Worm (Caenorhabditis elegans): ENCODE measurements around the gene C05D11.1.

Gene C05D11.1

DNA sequence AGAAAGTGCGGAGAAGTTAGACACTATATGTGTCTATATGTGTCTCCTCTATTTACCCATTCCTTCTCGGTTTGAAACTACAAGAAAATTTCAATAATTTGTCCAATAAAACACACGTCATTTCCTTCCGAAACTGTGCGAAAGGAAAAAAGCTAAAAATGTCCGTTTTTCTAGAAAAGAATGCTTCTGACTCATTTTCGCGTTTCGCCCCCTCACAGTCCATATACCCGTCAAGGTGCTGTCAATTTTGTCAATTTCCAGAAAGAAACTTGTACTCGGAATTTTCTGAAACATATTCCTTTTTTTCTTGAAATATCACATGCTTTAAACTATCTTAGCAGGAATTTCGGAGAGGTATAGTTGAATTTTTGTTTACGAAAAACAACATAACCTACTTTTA, 33.6 kb upstream of the C05D11.1 start:
- no peak for TF ChIP-seq lin-13 (GFP tag; optimal IDR thresholded peaks at IDR 0.05)
- no peak for TF ChIP-seq nhr-42 (GFP tag; IDR thresholded peaks at IDR 0.05)
- no peak for TF ChIP-seq spr-1 (tag; optimal IDR thresholded peaks at IDR 0.05)
- peak; percentile 67 for TF ChIP-seq dmd-6 (GFP tag; IDR thresholded peaks at IDR 0.05)
- no peak for TF ChIP-seq zip-11 (GFP tag; IDR thresholded peaks at IDR 0.05)
- no peak for TF ChIP-seq arid-1 (GFP tag; conservative IDR thresholded peaks at IDR 0.05)
- TF ChIP-seq zfp-3 (GFP tag; conservative IDR thresholded peaks at IDR 0.05) = no peak
- no peak for TF ChIP-seq nhr-6 (tag; optimal IDR thresholded peaks at IDR 0.05)
- no peak for TF ChIP-seq T26A8.4 (GFP tag; IDR thresholded peaks at IDR 0.05)
- no peak for TF ChIP-seq ces-1 (GFP tag; optimal IDR thresholded peaks at IDR 0.05)
- TF ChIP-seq aly-2 (tag; optimal IDR thresholded peaks at IDR 0.05) = no peak
- peak; percentile 34; the same call in 1 of the 2 replicates for TF ChIP-seq mdt-29 (GFP tag; IDR thresholded peaks at IDR 0.05)
- TF ChIP-seq snpc-4 (tag; optimal IDR thresholded peaks at IDR 0.05) = no peak
- no peak for TF ChIP-seq pha-4 (GFP tag; IDR thresholded peaks at IDR 0.05)
- no peak for TF ChIP-seq pha-4 (tag; optimal IDR thresholded peaks at IDR 0.05)
- peak in 1 of 2 experiments; percentile 83 for TF ChIP-seq unc-62 (GFP tag; optimal IDR thresholded peaks at IDR 0.05 in 1 of 2)
- TF ChIP-seq unc-62 (tag; optimal IDR thresholded peaks at IDR 0.05) = no peak
- TF ChIP-seq dmd-9 (GFP tag; IDR thresholded peaks at IDR 0.05) = no peak
- TF ChIP-seq daf-16 (GFP tag; optimal IDR thresholded peaks at IDR 0.05) = no peak
- TF ChIP-seq daf-16 (tag; optimal IDR thresholded peaks at IDR 0.05) = no peak
- peak; percentile 56 for TF ChIP-seq aha-1 (tag)

DNA sequence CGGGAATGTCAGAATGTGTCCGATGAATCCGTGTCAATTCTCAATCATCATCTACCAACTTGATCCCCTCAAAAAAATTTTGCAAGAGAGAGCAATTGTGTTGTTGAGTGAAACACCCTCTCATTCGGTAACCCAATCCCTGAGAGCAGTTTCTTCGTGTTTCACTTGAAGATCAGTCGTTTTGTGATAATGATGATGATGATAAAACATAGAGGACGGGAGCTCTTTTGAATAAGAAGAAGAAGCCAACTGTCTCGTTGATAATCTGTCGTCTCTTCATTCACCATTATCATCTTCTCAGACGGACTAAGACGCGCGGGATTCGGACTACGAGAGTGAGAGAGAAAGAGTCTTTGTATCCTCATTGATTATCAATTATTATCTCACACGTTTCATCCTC, 31.3 kb upstream of the C05D11.1 start:
- TF ChIP-seq pqm-1 (tag; optimal IDR thresholded peaks at IDR 0.05) = no peak
- TF ChIP-seq ctbp-1 (GFP tag; IDR thresholded peaks at IDR 0.05) = 0 out of 2 replicates have a peak, but pooled peaks have one; percentile 27
- TF ChIP-seq nhr-11 (tag; optimal IDR thresholded peaks at IDR 0.05) = peak; percentile 52
- TF ChIP-seq daf-16 (GFP tag; optimal IDR thresholded peaks at IDR 0.05) = peak in 1 of 2 experiments; percentile 41
- no peak for TF ChIP-seq daf-16 (tag; optimal IDR thresholded peaks at IDR 0.05)
- no peak for TF ChIP-seq D1046.2 (GFP tag; IDR thresholded peaks at IDR 0.05)
- peak; percentile 44 for TF ChIP-seq hlh-11 (tag; optimal IDR thresholded peaks at IDR 0.05)
- peak; percentile 29; the same call in 1 of the 2 replicates for TF ChIP-seq ceh-20 (GFP tag; IDR thresholded peaks at IDR 0.05)

DNA sequence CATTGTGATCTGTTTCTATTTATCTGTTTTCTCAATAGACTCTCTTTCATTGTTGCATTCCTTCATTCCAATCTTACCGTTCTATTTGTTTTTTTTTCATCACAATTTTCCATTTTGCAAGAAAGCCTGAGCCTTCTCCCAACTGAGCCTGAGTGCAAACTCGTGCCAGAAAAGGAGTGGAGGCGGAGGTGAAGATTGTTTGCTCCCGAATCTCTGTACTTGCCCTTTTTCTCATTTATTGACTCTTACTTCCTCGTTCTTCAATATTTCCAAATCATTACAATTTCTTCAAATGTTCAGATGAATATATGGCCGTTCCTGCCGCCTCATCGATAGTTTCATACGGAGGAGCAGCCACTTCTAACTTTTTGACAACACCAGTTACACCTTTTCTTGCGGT, 29.6 kb upstream of the C05D11.1 start, which contains the start of gene let-756:
Gene let-756, plus strand, starts transcription at position 301 of the 400 bp plus-strand sequence.
- TF ChIP-seq egl-27 (tag; optimal IDR thresholded peaks at IDR 0.05) (no peak), zip-2 (tag; optimal IDR thresholded peaks at IDR 0.05) (no peak), ceh-62 (tag; optimal IDR thresholded peaks at IDR 0.05) (no peak), mes-2 (tag; optimal IDR thresholded peaks at IDR 0.05; ENCODE audit: poor library complexity, severe bottlenecking) (no peak), hlh-11 (tag; optimal IDR thresholded peaks at IDR 0.05) (no peak), egl-43 (GFP tag; IDR thresholded peaks at IDR 0.05) (no peak), F26F4.8 (GFP tag; conservative IDR thresholded peaks at IDR 0.05) (no peak), ama-1 (optimal IDR thresholded peaks at IDR 0.05) (no peak), lsy-2 (tag; optimal IDR thresholded peaks at IDR 0.05) (no peak), ctbp-1 (GFP tag; IDR thresholded peaks at IDR 0.05) (no peak), Y75B8A.6 (GFP tag; IDR thresholded peaks at IDR 0.05) (no peak), zag-1 (tag; optimal IDR thresholded peaks at IDR 0.05) (no peak), nhr-237 (tag; optimal IDR thresholded peaks at IDR 0.05) (no peak), mep-1 (tag; optimal IDR thresholded peaks at IDR 0.05) (no peak), lin-13 (GFP tag; optimal IDR thresholded peaks at IDR 0.05) (no peak), tra-1 (GFP tag; IDR thresholded peaks at IDR 0.05) (no peak), unc-62 (GFP tag; optimal IDR thresholded peaks at IDR 0.05 in 1 of 2) (no peak), unc-62 (tag; optimal IDR thresholded peaks at IDR 0.05) (no peak), F10B5.3 (tag; optimal IDR thresholded peaks at IDR 0.05) (no peak), nhr-10 (tag; optimal IDR thresholded peaks at IDR 0.05) (no peak)

Measured in whole organism, L4 larva.